Worm (Caenorhabditis elegans) whole organism, late embryonic: ENCODE data around the gene C09F12.2.
A peak's percentile ranks its signal among the peaks of the same experiment; 100 is the strongest.

Experiments
- C08G9.2 ChIP-seq: sonication (generic microtip); optimal IDR thresholded peaks from 2 replicates; lab custom pipeline; 2016; ENCODE audit warnings: mild to moderate bottlenecking, missing genetic modification characterization, moderate library complexity, missing compliant biosample characterization
- C38D4.7 ChIP-seq: fragments of 200-800 bp; sonication (Bioruptor generic); optimal IDR thresholded peaks from 2 replicates; lab custom pipeline; 2018; ENCODE audit warnings: mild to moderate bottlenecking, missing genetic modification characterization, moderate library complexity, missing compliant biosample characterization
- K09A11.1 ChIP-seq: sonication (generic microtip); optimal IDR thresholded peaks from 2 replicates; lab custom pipeline; 2017; ENCODE audit warnings: antibody characterized with exemption, mild to moderate bottlenecking, missing genetic modification characterization, missing compliant biosample characterization; ENCODE audit not compliant: insufficient read depth
- T23F11.4 ChIP-seq: fragments of 200-800 bp; sonication (Bioruptor generic); optimal IDR thresholded peaks from 2 replicates; lab custom pipeline; 2018; ENCODE audit warnings: mild to moderate bottlenecking, missing genetic modification characterization, missing compliant biosample characterization
- ahr-1 ChIP-seq: sonication (generic microtip); optimal IDR thresholded peaks from 2 replicates; lab custom pipeline; 2016; ENCODE audit warnings: missing genetic modification characterization, missing compliant biosample characterization
- ceh-14 ChIP-seq: sonication (generic microtip); optimal IDR thresholded peaks from 2 replicates; lab custom pipeline; 2016; ENCODE audit warnings: missing genotype, missing genetic modification characterization, missing compliant biosample characterization
- ceh-19 ChIP-seq: fragments of 200-800 bp; sonication (Bioruptor generic); optimal IDR thresholded peaks from 2 replicates; lab custom pipeline; 2018; ENCODE audit warnings: mild to moderate bottlenecking, missing genetic modification characterization, missing compliant biosample characterization
- ceh-2 ChIP-seq: sonication (generic microtip); optimal IDR thresholded peaks from 2 replicates; lab custom pipeline; 2016; ENCODE audit warnings: missing genotype, missing genetic modification characterization, missing compliant biosample characterization
- ceh-24 ChIP-seq: sonication (generic microtip); optimal IDR thresholded peaks from 2 replicates; lab custom pipeline; 2016; ENCODE audit warnings: mild to moderate bottlenecking, missing genetic modification characterization, missing compliant biosample characterization
- ceh-34 ChIP-seq: sonication (generic microtip); optimal IDR thresholded peaks from 2 replicates; lab custom pipeline; 2016; ENCODE audit warnings: mild to moderate bottlenecking, missing genetic modification characterization, missing compliant biosample characterization
- ceh-6 ChIP-seq: fragments of 200-800 bp; sonication (Bioruptor generic); optimal IDR thresholded peaks from 2 replicates; lab custom pipeline; 2018; ENCODE audit warnings: mild to moderate bottlenecking, missing genetic modification characterization, missing compliant biosample characterization
- ceh-9 ChIP-seq: sonication (generic microtip); optimal IDR thresholded peaks from 2 replicates; lab custom pipeline; 2016; ENCODE audit warnings: mild to moderate bottlenecking, missing genetic modification characterization, inconsistent platforms, missing compliant biosample characterization
- dmd-4 ChIP-seq: sonication (generic microtip); optimal IDR thresholded peaks from 2 replicates; lab custom pipeline; 2016; ENCODE audit warnings: borderline replicate concordance, missing genetic modification characterization, missing compliant biosample characterization
- dve-1 ChIP-seq: sonication (generic microtip); optimal IDR thresholded peaks from 2 replicates; lab custom pipeline; 2017; ENCODE audit warnings: antibody characterized with exemption, mild to moderate bottlenecking, missing genetic modification characterization, missing compliant biosample characterization
- elt-2 ChIP-seq: sonication (generic microtip); optimal IDR thresholded peaks from 2 replicates; lab custom pipeline; 2016; ENCODE audit warnings: missing genetic modification reagents, missing genetic modification characterization, missing compliant biosample characterization
- elt-4 ChIP-seq: sonication (generic microtip); optimal IDR thresholded peaks from 2 replicates; lab custom pipeline; 2016; ENCODE audit warnings: missing genetic modification characterization, missing compliant biosample characterization
- ets-4 ChIP-seq: sonication (generic microtip); optimal IDR thresholded peaks from 2 replicates; lab custom pipeline; 2016; ENCODE audit warnings: missing genetic modification characterization, missing compliant biosample characterization
- eyg-1 ChIP-seq: sonication (generic microtip); optimal IDR thresholded peaks from 2 replicates; lab custom pipeline; 2016; ENCODE audit warnings: missing genotype, missing genetic modification characterization, missing compliant biosample characterization
- fax-1 ChIP-seq: sonication (generic microtip); optimal IDR thresholded peaks from 2 replicates; lab custom pipeline; 2016; ENCODE audit warnings: missing genotype, missing genetic modification characterization, missing compliant biosample characterization
- fkh-10 ChIP-seq: fragments of 150-350 bp; optimal IDR thresholded peaks from 2 replicates; lab custom pipeline; 2014; ENCODE audit warnings: missing biosample characterization, missing genetic modification reagents, missing genetic modification characterization
- hlh-13 ChIP-seq: fragments of 200-800 bp; sonication (Bioruptor generic); optimal IDR thresholded peaks from 2 replicates; lab custom pipeline; 2018; ENCODE audit warnings: mild to moderate bottlenecking, missing genetic modification characterization, missing compliant biosample characterization
- hlh-30 ChIP-seq: sonication (generic microtip); optimal IDR thresholded peaks from 2 replicates; lab custom pipeline; 2017; ENCODE audit warnings: antibody characterized with exemption, missing genetic modification characterization, missing compliant biosample characterization; ENCODE audit not compliant: insufficient read depth
- hlh-8 ChIP-seq: sonication (generic microtip); optimal IDR thresholded peaks from 2 replicates; lab custom pipeline; 2016; ENCODE audit warnings: missing genotype, missing genetic modification characterization, missing compliant biosample characterization
- lim-6 ChIP-seq: sonication (generic microtip); optimal IDR thresholded peaks from 2 replicates; lab custom pipeline; 2016; ENCODE audit warnings: missing genetic modification characterization, missing compliant biosample characterization
- madf-2 ChIP-seq: sonication (generic microtip); optimal IDR thresholded peaks from 2 replicates; lab custom pipeline; 2017; ENCODE audit warnings: missing genetic modification characterization, missing compliant biosample characterization
- nfya-1 ChIP-seq: sonication (generic microtip); optimal IDR thresholded peaks from 2 replicates; lab custom pipeline; 2017; ENCODE audit warnings: missing genetic modification characterization, mild to moderate bottlenecking, missing compliant biosample characterization, antibody characterized with exemption, moderate library complexity
- nhr-11 ChIP-seq: fragments of 150-350 bp; optimal IDR thresholded peaks from 2 replicates; lab custom pipeline; 2014; ENCODE audit warnings: missing biosample characterization, missing genetic modification characterization
- nhr-232 ChIP-seq: sonication (generic microtip); optimal IDR thresholded peaks from 2 replicates; lab custom pipeline; 2016; ENCODE audit warnings: missing genetic modification characterization, missing compliant biosample characterization
- npax-4 ChIP-seq: sonication (generic microtip); optimal IDR thresholded peaks from 2 replicates; lab custom pipeline; 2016; ENCODE audit warnings: missing genetic modification characterization, missing compliant biosample characterization
- odd-2 ChIP-seq: sonication (generic microtip); optimal IDR thresholded peaks from 2 replicates; lab custom pipeline; 2017; ENCODE audit warnings: antibody characterized with exemption, mild to moderate bottlenecking, missing genetic modification characterization, missing compliant biosample characterization
- pax-1 ChIP-seq: fragments of 150-350 bp; optimal IDR thresholded peaks from 2 replicates; lab custom pipeline; 2014; ENCODE audit warnings: missing biosample characterization, missing genetic modification characterization
- pros-1 ChIP-seq: fragments of 150-350 bp; optimal IDR thresholded peaks from 2 replicates; lab custom pipeline; 2014; ENCODE audit warnings: missing biosample characterization, missing genetic modification reagents, missing genetic modification characterization
- sox-2 ChIP-seq: fragments of 200-800 bp; sonication (Bioruptor generic); IDR thresholded peaks from 2 replicates; pipeline ENCODE4 v1.3.6; 2022; ENCODE audit warnings: missing genetic modification reagents, missing genetic modification characterization, missing compliant biosample characterization
- syd-9 ChIP-seq: sonication (generic microtip); optimal IDR thresholded peaks from 2 replicates; lab custom pipeline; 2016; ENCODE audit warnings: mild to moderate bottlenecking, missing genetic modification characterization, moderate library complexity, missing compliant biosample characterization
- tbx-2 ChIP-seq: sonication (generic microtip); optimal IDR thresholded peaks from 2 replicates; lab custom pipeline; 2016; ENCODE audit warnings: missing genetic modification characterization, missing compliant biosample characterization
- tbx-7 ChIP-seq: sonication (generic microtip); optimal IDR thresholded peaks from 2 replicates; lab custom pipeline; 2016; ENCODE audit warnings: missing genotype, missing genetic modification characterization, missing compliant biosample characterization
- unc-3 ChIP-seq, 2 experiments: fragments of 200-800 bp in 1 of 2; sonication (Bioruptor generic) in 1 of 2; sonication (generic microtip) in 1 of 2; conservative IDR thresholded peaks in 1 of 2; optimal IDR thresholded peaks in 1 of 2; 2 replicates each; pipeline versions ENCODE4 v1.3.6 to Lab custom; 2016 to 2022; ENCODE audit warnings: missing compliant biosample characterization in 2 of 2, missing genetic modification characterization in 2 of 2, missing genetic modification reagents in 1 of 2
- unc-42 ChIP-seq: sonication (generic microtip); optimal IDR thresholded peaks from 2 replicates; lab custom pipeline; 2016; ENCODE audit warnings: missing genotype, missing genetic modification characterization, missing compliant biosample characterization
- unc-55 ChIP-seq: sonication (generic microtip); optimal IDR thresholded peaks from 2 replicates; lab custom pipeline; 2017; ENCODE audit warnings: missing biosample characterization, missing genetic modification reagents, missing genetic modification characterization
- unc-86 ChIP-seq: sonication (generic microtip); optimal IDR thresholded peaks from 2 replicates; lab custom pipeline; 2016; ENCODE audit warnings: missing genetic modification characterization, missing compliant biosample characterization
- zip-5 ChIP-seq: sonication (generic microtip); optimal IDR thresholded peaks from 2 replicates; lab custom pipeline; 2016; ENCODE audit warnings: missing genetic modification characterization, missing compliant biosample characterization
- ztf-16 ChIP-seq: sonication (generic microtip); optimal IDR thresholded peaks from 2 replicates; lab custom pipeline; 2017; ENCODE audit warnings: missing genetic modification characterization, missing compliant biosample characterization

The C09F12.2 gene

DNA sequence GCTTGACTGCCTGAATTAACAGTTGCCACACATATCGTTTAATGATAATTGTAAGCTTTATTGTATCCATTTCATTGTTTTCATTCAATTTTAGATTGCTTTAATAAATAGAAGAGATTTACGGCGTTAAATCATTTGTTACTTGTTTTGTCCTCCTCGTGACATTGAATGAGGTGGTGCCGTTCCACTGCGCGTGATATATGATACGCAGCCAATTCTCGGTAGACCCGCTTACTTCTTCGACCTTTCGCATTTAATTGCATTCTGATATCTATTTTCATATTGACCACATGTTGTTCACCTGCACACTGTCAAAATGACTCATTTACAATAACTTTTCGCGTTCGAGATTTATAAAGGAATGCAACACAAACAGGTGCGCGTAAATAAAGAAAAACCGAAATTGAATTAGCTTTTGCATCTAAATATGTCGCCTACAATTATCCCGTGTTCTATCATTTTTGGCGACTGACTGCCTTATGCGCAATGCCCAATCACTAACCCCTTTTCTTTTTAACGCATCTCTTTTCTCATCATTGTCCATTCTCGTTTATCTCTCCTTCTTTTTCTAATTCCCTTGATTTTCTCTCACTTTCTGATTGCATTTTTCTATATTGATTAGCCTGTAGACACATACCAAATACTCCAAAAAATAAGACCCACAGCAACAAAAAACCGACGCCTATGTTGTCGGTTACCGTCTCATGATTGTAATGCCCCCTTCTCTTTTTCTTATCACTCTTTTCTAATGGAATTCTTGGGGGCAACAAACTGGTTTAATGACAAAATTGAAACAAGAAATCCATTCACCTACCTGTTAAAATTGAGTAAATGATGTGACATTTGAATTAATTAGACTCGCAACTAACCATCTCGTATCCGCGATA, 39.1 kb upstream of the C09F12.2 start:
- TF ChIP-seq ceh-2 (tag; lab: Kevin White, UChicago) (no peak), zip-5 (tag; lab: Kevin White, UChicago) (no peak), dve-1 (no peak), nfya-1 (tag; lab: Kevin White, UChicago) (no peak), unc-42 (tag; lab: Kevin White, UChicago) (no peak), hlh-8 (no peak), tbx-7 (no peak), ceh-34 (tag; lab: Kevin White, UChicago) (no peak), fax-1 (tag; lab: Kevin White, UChicago) (no peak), ceh-24 (tag; lab: Kevin White, UChicago) (no peak), nhr-11 (tag; lab: Kevin White, UChicago) (no peak), fkh-10 (no peak), elt-4 (tag; lab: Kevin White, UChicago) (no peak), unc-86 (tag; lab: Kevin White, UChicago) (no peak), odd-2 (tag; lab: Kevin White, UChicago) (no peak), ceh-6 (no peak), tbx-2 (no peak), T23F11.4 (GFP tag; lab: Kevin White, UChicago) (no peak), unc-55 (GFP tag; lab: Kevin White, UChicago) (no peak)

DNA sequence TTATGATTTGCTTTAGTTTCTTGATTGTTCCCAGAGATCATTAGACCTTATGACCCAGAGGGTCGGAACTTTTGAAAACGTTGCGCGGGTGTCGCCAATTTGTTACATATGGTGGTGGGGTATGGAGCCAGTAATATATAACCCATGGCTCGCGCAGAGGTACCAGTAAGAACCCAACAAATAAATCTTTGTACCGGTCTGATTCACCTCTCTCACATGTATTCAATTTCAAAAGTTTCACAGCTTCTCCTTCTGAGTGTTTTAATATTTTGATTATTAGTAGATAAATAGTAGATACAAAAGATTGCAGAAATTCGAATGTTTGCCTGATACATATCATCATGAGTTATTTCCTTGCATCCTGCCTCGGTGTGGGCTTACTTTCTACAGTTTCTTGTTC, 37.6 kb upstream of the C09F12.2 start, which contains the start of gene egl-15:
egl-15 (plus strand) TSS at position 301 of the 400 bp plus-strand sequence.
- TF ChIP-seq fax-1 (tag; lab: Kevin White, UChicago): no peak

DNA sequence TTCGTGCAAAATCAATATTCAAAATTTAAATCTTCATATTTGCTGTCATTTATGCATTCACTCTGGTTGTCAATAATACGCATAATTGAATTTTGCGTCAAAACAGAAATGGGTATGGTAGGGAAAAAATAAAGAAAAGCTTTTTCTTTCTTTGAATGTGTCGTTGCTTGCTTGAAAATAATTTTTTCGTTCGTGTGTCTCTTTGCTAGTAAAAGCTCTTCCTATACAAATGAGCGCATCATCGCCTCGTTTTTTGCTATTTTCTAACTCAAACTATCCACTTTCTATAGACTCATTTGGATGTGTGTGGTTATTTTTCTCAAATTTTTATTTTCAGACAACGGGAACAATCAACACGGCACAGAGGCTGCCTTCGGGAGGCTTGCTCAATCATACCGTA, 25.1 kb upstream of the C09F12.2 start, which contains the start of gene ldb-1:
ldb-1 (plus strand) TSS at position 301 of the 400 bp plus-strand sequence.
- TF ChIP-seq ceh-19 (GFP tag; lab: Kevin White, UChicago) (no peak), nhr-232 (tag; lab: Kevin White, UChicago) (no peak), elt-4 (tag; lab: Kevin White, UChicago) (no peak), C38D4.7 (GFP tag; lab: Kevin White, UChicago) (no peak), ztf-16 (tag; lab: Kevin White, UChicago) (no peak), ceh-14 (tag; lab: Kevin White, UChicago) (no peak), eyg-1 (tag; lab: Kevin White, UChicago) (no peak), elt-2 (no peak), unc-55 (GFP tag; lab: Kevin White, UChicago) (no peak), fax-1 (tag; lab: Kevin White, UChicago) (no peak)

DNA sequence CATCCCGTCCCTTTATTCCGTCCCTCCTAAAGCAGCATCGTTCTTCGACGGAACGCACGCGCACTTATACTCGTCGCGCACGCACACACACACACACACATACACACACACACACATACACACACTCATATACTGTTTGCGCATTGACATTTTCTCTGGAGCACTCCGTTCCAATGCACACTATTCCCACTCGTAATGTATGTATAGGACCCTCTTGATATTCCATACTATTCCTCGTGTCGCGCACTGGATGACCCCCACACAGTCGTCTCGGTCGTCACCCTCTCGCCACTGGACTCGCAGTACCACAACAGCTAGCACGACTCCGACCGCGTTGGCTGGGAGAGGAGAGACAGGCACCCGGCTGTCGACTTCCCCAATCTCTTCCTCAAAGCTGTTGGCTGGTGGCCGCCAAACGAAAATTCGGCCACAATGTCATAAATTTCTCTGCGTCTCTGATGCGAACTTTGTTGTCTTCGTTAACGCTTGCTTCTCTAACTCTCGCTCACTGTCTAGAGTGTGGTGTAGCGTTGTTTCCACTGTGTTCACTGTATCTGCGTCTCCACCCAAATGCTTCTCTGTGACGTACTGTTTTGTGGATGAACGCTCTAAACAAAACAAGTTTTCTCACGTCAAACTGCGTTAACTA, 22.5 kb upstream of the C09F12.2 start:
- TF ChIP-seq ceh-9 (no peak), fax-1 (tag; lab: Kevin White, UChicago) (no peak), syd-9 (peak; percentile 73), sox-2 (GFP tag; lab: Robert Waterston, UW) (no peak), hlh-30 (tag; lab: Kevin White, UChicago) (peak; percentile 72), ets-4 (peak; percentile 74), ahr-1 (tag; lab: Kevin White, UChicago) (peak; percentile 9), pax-1 (tag; lab: Kevin White, UChicago) (peak; percentile 67), elt-2 (peak; percentile 40), eyg-1 (tag; lab: Kevin White, UChicago) (peak; percentile 71), hlh-13 (no peak), unc-3 (GFP tag; conservative IDR thresholded peaks at IDR 0.05; lab: Robert Waterston, UW) (0 out of 2 replicates have a peak, but pooled peaks have one; percentile 14), unc-3 (tag; optimal IDR thresholded peaks at IDR 0.05; lab: Kevin White, UChicago) (no peak), nfya-1 (tag; lab: Kevin White, UChicago) (peak; percentile 89), ceh-34 (tag; lab: Kevin White, UChicago) (peak; percentile 90), C38D4.7 (GFP tag; lab: Kevin White, UChicago) (no peak), pros-1 (tag; lab: Kevin White, UChicago) (peak; percentile 90), dmd-4 (no peak), npax-4 (no peak), K09A11.1 (peak; percentile 16), ceh-24 (tag; lab: Kevin White, UChicago) (no peak), C08G9.2 (tag; lab: Kevin White, UChicago) (peak; percentile 75), madf-2 (peak; percentile 73), lim-6 (peak; percentile 45)
